Worm (Caenorhabditis elegans): Measurements from ENCODE around the gene pph-4.1.

The pph-4.1 gene

ce11 chrIII:12373807-12374266 lies 22.7 kb upstream of the pph-4.1 start, which contains the start of gene glrx-5:
Gene glrx-5, minus strand, starts transcription at chrIII:12373857.
- no peak for TF ChIP-seq nhr-12 (tag; optimal IDR thresholded peaks at IDR 0.05)
- TF ChIP-seq M03D4.4 (tag; optimal IDR thresholded peaks at IDR 0.05): no peak
- TF ChIP-seq ces-1 (GFP tag; optimal IDR thresholded peaks at IDR 0.05): no peak
- no peak for TF ChIP-seq hlh-1 (tag; optimal IDR thresholded peaks at IDR 0.05)
- no peak for TF ChIP-seq sptf-1 (tag; optimal IDR thresholded peaks at IDR 0.05)
- TF ChIP-seq ceh-83 (GFP tag; optimal IDR thresholded peaks at IDR 0.05): no peak
- TF ChIP-seq nhr-237 (tag; optimal IDR thresholded peaks at IDR 0.05): no peak
- TF ChIP-seq ceh-39 (tag; optimal IDR thresholded peaks at IDR 0.05): no peak

- no peak for TF ChIP-seq zip-8 (tag; optimal IDR thresholded peaks at IDR 0.05)
- no peak for TF ChIP-seq lsy-2 (tag; optimal IDR thresholded peaks at IDR 0.05)
- no peak for TF ChIP-seq snpc-4 (tag; optimal IDR thresholded peaks at IDR 0.05)
- no peak for TF ChIP-seq unc-120 (tag; optimal IDR thresholded peaks at IDR 0.05; ENCODE audit: poor library complexity, severe bottlenecking)
- TF ChIP-seq blmp-1 (tag; optimal IDR thresholded peaks at IDR 0.05): no peak
- no peak for TF ChIP-seq drap-1 (GFP tag; optimal IDR thresholded peaks at IDR 0.05)
- no peak for TF ChIP-seq ceh-39 (tag; optimal IDR thresholded peaks at IDR 0.05)
- no peak for TF ChIP-seq elt-1 (tag; optimal IDR thresholded peaks at IDR 0.05; ENCODE audit: borderline replicate concordance, insufficient read depth)
- no peak for TF ChIP-seq pha-4 (tag; optimal IDR thresholded peaks at IDR 0.05)
- no peak for TF ChIP-seq nhr-237 (tag; optimal IDR thresholded peaks at IDR 0.05)
Observed at ce11 chrIII:12373306-12373705, 22.2 kb upstream of the pph-4.1 start.

DNA sequence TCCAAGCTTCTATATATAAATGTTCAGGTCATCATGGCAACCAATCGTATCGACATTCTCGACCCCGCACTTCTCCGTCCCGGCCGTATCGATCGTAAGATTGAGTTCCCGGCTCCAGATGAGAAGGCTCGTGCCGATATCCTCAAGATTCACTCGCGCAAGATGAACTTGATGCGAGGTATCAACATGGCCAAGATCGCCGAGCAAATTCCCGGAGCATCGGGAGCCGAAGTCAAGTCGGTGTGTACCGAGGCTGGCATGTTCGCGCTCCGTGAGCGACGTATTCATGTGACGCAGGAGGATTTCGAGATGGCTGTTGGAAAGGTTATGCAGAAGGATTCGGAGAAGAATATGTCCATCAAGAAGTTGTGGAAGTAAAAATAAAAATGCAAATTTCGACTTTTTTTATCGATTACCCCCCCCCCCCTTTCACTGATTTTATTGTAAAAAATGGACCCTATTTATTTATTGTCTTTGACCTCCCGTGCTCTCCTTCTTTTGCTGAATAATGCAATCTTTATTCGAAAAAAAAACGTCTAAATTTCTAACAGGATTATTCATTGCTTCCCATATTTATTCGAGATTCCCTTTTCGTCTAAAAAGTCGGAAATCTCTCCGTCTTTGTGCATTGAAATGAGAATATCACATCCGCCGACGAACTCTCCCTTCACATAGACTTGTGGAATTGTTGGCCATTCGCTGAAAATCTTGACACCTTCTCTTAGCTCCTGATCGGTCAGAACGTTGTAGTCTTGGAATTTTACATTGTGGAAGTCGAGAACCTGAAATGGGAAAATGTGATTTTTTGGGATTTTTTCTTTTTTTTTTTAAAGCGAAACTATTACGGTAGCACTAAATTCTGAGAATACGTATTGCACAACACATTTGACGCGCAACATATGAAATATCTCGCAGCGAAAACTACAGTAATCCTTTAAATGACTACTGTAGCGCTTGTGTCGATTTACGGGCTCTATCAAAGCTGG lies 21.2 kb upstream of the pph-4.1 start:
- no peak for TF ChIP-seq nhr-12 (tag; optimal IDR thresholded peaks at IDR 0.05)
- no peak for TF ChIP-seq ham-2 (GFP tag; optimal IDR thresholded peaks at IDR 0.05)
- TF ChIP-seq sem-2 (GFP tag; optimal IDR thresholded peaks at IDR 0.05): no peak
- TF ChIP-seq hlh-1 (tag; optimal IDR thresholded peaks at IDR 0.05): no peak
- TF ChIP-seq elt-3 (tag; optimal IDR thresholded peaks at IDR 0.05): no peak

DNA sequence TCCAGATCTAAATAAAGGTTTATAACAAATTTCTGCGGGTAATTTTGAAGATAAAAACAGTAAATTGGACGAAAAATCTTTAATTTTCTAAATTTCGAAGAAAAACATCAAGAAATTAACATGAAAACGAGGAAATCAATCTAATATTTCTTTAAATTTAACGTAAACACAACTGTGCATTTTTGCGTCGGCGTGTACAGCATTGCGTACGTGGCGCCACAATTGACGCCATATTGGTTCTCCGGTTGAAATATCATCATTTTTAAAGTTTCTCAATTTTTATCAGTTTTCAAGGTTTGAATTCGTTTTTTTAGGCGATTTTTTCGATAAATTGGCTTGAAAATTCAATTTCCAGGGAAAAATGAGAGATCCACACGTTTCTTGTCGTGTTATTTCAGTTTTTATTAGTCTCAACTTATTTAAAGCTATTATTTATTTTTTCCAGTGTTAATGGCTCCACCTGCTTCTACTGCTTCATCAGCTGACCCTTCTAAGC lies 18.9 kb upstream of the pph-4.1 start, which contains the start of gene rpt-6:
TSS of gene rpt-6 (plus strand) at position 446 of the 496 bp plus-strand sequence.
- TF ChIP-seq ham-2 (GFP tag; optimal IDR thresholded peaks at IDR 0.05): no peak
- peak; percentile 3 for TF ChIP-seq nhr-2 (tag; optimal IDR thresholded peaks at IDR 0.05)
- TF ChIP-seq lin-32 (GFP tag; optimal IDR thresholded peaks at IDR 0.05): no peak
- no peak for TF ChIP-seq tbx-8 (GFP tag; optimal IDR thresholded peaks at IDR 0.05)
- peak; percentile 94 for TF ChIP-seq hlh-1 (tag; optimal IDR thresholded peaks at IDR 0.05)
- TF ChIP-seq bed-3 (GFP tag; optimal IDR thresholded peaks at IDR 0.05): no peak
- TF ChIP-seq nhr-237 (tag; optimal IDR thresholded peaks at IDR 0.05): no peak
- TF ChIP-seq ceh-43 (GFP tag; optimal IDR thresholded peaks at IDR 0.05): no peak
- TF ChIP-seq lin-13 (tag; optimal IDR thresholded peaks at IDR 0.05): peak; percentile 60
- TF ChIP-seq sptf-1 (tag; optimal IDR thresholded peaks at IDR 0.05): peak; percentile 4
- TF ChIP-seq lsy-2 (tag; optimal IDR thresholded peaks at IDR 0.05): peak; percentile 44
- no peak for TF ChIP-seq sem-2 (GFP tag; optimal IDR thresholded peaks at IDR 0.05)
- no peak for TF ChIP-seq elt-1 (tag; optimal IDR thresholded peaks at IDR 0.05; ENCODE audit: borderline replicate concordance, insufficient read depth)
- TF ChIP-seq pha-4 (tag; optimal IDR thresholded peaks at IDR 0.05): peak; percentile 30
- TF ChIP-seq ces-1 (GFP tag; optimal IDR thresholded peaks at IDR 0.05): peak; percentile 40
- peak; percentile 26 for TF ChIP-seq mep-1 (tag; optimal IDR thresholded peaks at IDR 0.05)

ce11 chrIII:12369476-12369875 lies 18.3 kb upstream of the pph-4.1 start:
- TF ChIP-seq hlh-1 (tag; optimal IDR thresholded peaks at IDR 0.05): peak; percentile 100
- TF ChIP-seq ces-1 (GFP tag; optimal IDR thresholded peaks at IDR 0.05): peak; percentile 37
- TF ChIP-seq lin-13 (tag; optimal IDR thresholded peaks at IDR 0.05): peak; percentile 43
- TF ChIP-seq M03D4.4 (tag; optimal IDR thresholded peaks at IDR 0.05): no peak
